Worm (Caenorhabditis elegans) whole organism, L1 larva: ENCODE results near the gene pgp-11.

Experiments used
- lin-13 ChIP-seq: fragments of 150-350 bp; optimal IDR thresholded peaks from 2 replicates; lab custom pipeline; 2014; ENCODE audit warnings: missing biosample characterization, missing genetic modification reagents, missing genetic modification characterization
- lin-15B ChIP-seq: fragments of 150-350 bp; sonication (generic microtip); optimal IDR thresholded peaks from 3 replicates; lab custom pipeline; 2014; ENCODE audit warnings: missing biosample characterization, missing genetic modification characterization
- nhr-11 ChIP-seq: fragments of 150-350 bp; optimal IDR thresholded peaks from 2 replicates; lab custom pipeline; 2014; ENCODE audit warnings: missing biosample characterization, missing genetic modification characterization
- xbp-1 ChIP-seq: sonication (generic microtip); optimal IDR thresholded peaks from 2 replicates; lab custom pipeline; 2016; ENCODE audit warnings: missing genetic modification characterization, missing compliant biosample characterization

DNA sequence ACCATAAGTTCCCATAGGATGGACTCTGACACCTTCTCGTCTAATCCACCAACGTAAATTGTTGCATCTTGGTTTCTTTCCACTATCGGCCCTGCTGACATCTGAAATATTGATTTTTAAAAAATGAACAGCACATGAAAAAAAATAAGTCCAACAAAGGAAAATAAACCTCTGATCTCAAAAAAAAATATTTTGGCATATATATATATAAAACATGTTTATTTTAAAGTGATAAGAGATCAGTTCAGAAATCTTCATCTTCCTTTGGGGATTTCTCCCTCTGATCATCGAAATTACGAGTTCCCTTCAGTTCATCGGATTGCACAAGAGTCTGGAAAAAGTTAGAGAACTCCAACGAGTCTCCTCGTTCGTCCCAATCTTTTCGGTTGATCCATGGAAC, 31.6 kb upstream of the pgp-11 start, which contains the start of gene sap-49:
- TF ChIP-seq lin-13 (GFP tag; lab: Kevin White, UChicago) (no peak), xbp-1 (tag; lab: Kevin White, UChicago) (no peak), nhr-11 (tag; lab: Kevin White, UChicago) (no peak), lin-15B (tag; lab: Kevin White, UChicago) (no peak)
